Worm (Caenorhabditis elegans) whole organism, late embryonic: ENCODE measurements around the gene fahd-1.

Source experiments
- C08G9.2 ChIP-seq: sonication (generic microtip); optimal IDR thresholded peaks from 2 replicates; lab custom pipeline; 2016; ENCODE audit warnings: mild to moderate bottlenecking, missing genetic modification characterization, moderate library complexity, missing compliant biosample characterization
- ama-1 ChIP-seq: fragments of 150-350 bp; optimal IDR thresholded peaks from 2 replicates; lab custom pipeline; 2014
- ceh-18 ChIP-seq: sonication (generic microtip); optimal IDR thresholded peaks from 2 replicates; lab custom pipeline; 2016; ENCODE audit warnings: missing genetic modification characterization, missing compliant biosample characterization
- ceh-2 ChIP-seq: sonication (generic microtip); optimal IDR thresholded peaks from 2 replicates; lab custom pipeline; 2016; ENCODE audit warnings: missing genotype, missing genetic modification characterization, missing compliant biosample characterization
- ceh-31 ChIP-seq: sonication (generic microtip); optimal IDR thresholded peaks from 2 replicates; lab custom pipeline; 2016; ENCODE audit warnings: missing genetic modification characterization, missing compliant biosample characterization
- ceh-45 ChIP-seq: fragments of 200-800 bp; sonication (Bioruptor generic); IDR thresholded peaks from 2 replicates; pipeline ENCODE4 v1.3.6; 2022; ENCODE audit warnings: missing genetic modification reagents, missing genetic modification characterization, missing compliant biosample characterization
- ceh-6 ChIP-seq: fragments of 200-800 bp; sonication (Bioruptor generic); optimal IDR thresholded peaks from 2 replicates; lab custom pipeline; 2018; ENCODE audit warnings: mild to moderate bottlenecking, missing genetic modification characterization, missing compliant biosample characterization
- che-1 ChIP-seq: sonication (generic microtip); optimal IDR thresholded peaks from 2 replicates; lab custom pipeline; 2016; ENCODE audit warnings: mild to moderate bottlenecking, missing genetic modification characterization, missing compliant biosample characterization
- dmd-4 ChIP-seq: sonication (generic microtip); optimal IDR thresholded peaks from 2 replicates; lab custom pipeline; 2016; ENCODE audit warnings: borderline replicate concordance, missing genetic modification characterization, missing compliant biosample characterization
- dve-1 ChIP-seq: sonication (generic microtip); optimal IDR thresholded peaks from 2 replicates; lab custom pipeline; 2017; ENCODE audit warnings: antibody characterized with exemption, mild to moderate bottlenecking, missing genetic modification characterization, missing compliant biosample characterization
- fax-1 ChIP-seq: sonication (generic microtip); optimal IDR thresholded peaks from 2 replicates; lab custom pipeline; 2016; ENCODE audit warnings: missing genotype, missing genetic modification characterization, missing compliant biosample characterization
- fkh-6 ChIP-seq: sonication (generic microtip); optimal IDR thresholded peaks from 2 replicates; lab custom pipeline; 2016; ENCODE audit warnings: missing genetic modification characterization, missing compliant biosample characterization
- gmeb-2 ChIP-seq: sonication (generic microtip); optimal IDR thresholded peaks from 2 replicates; lab custom pipeline; 2016; ENCODE audit warnings: missing genetic modification characterization, inconsistent platforms, missing compliant biosample characterization
- hlh-30 ChIP-seq: sonication (generic microtip); optimal IDR thresholded peaks from 2 replicates; lab custom pipeline; 2017; ENCODE audit warnings: antibody characterized with exemption, missing genetic modification characterization, missing compliant biosample characterization; ENCODE audit not compliant: insufficient read depth
- lim-6 ChIP-seq: sonication (generic microtip); optimal IDR thresholded peaks from 2 replicates; lab custom pipeline; 2016; ENCODE audit warnings: missing genetic modification characterization, missing compliant biosample characterization
- madf-2 ChIP-seq: sonication (generic microtip); optimal IDR thresholded peaks from 2 replicates; lab custom pipeline; 2017; ENCODE audit warnings: missing genetic modification characterization, missing compliant biosample characterization
- mec-3 ChIP-seq: sonication (generic microtip); optimal IDR thresholded peaks from 2 replicates; lab custom pipeline; 2016; ENCODE audit warnings: borderline replicate concordance, missing genetic modification characterization, missing compliant biosample characterization
- nfya-1 ChIP-seq: sonication (generic microtip); optimal IDR thresholded peaks from 2 replicates; lab custom pipeline; 2017; ENCODE audit warnings: missing genetic modification characterization, mild to moderate bottlenecking, missing compliant biosample characterization, antibody characterized with exemption, moderate library complexity
- nhr-232 ChIP-seq: sonication (generic microtip); optimal IDR thresholded peaks from 2 replicates; lab custom pipeline; 2016; ENCODE audit warnings: missing genetic modification characterization, missing compliant biosample characterization
- pat-9 ChIP-seq: fragments of 200-800 bp; sonication (Bioruptor generic); optimal IDR thresholded peaks from 2 replicates; lab custom pipeline; 2018; ENCODE audit warnings: mild to moderate bottlenecking, missing genetic modification characterization, moderate library complexity, missing compliant biosample characterization
- pax-1 ChIP-seq: fragments of 150-350 bp; optimal IDR thresholded peaks from 2 replicates; lab custom pipeline; 2014; ENCODE audit warnings: missing biosample characterization, missing genetic modification characterization
- pha-2 ChIP-seq: sonication (generic microtip); optimal IDR thresholded peaks from 2 replicates; lab custom pipeline; 2017; ENCODE audit warnings: mild to moderate bottlenecking, missing genetic modification characterization, missing compliant biosample characterization
- pha-4 ChIP-seq: fragments of 150-350 bp; optimal IDR thresholded peaks from 2 replicates; lab custom pipeline; 2018; ENCODE audit warnings: missing biosample characterization, missing genetic modification reagents, missing genetic modification characterization
- pqm-1 ChIP-seq: sonication (generic microtip); optimal IDR thresholded peaks from 2 replicates; lab custom pipeline; 2016; ENCODE audit warnings: missing genetic modification characterization, missing compliant biosample characterization
- sdc-2 ChIP-seq: sonication (generic microtip); optimal IDR thresholded peaks from 2 replicates; lab custom pipeline; 2016; ENCODE audit warnings: missing genotype, missing genetic modification characterization, missing compliant biosample characterization
- sox-4 ChIP-seq: sonication (generic microtip); optimal IDR thresholded peaks from 2 replicates; lab custom pipeline; 2017; ENCODE audit warnings: mild to moderate bottlenecking, missing genetic modification characterization, inconsistent platforms, missing compliant biosample characterization
- tbx-2 ChIP-seq: sonication (generic microtip); optimal IDR thresholded peaks from 2 replicates; lab custom pipeline; 2016; ENCODE audit warnings: missing genetic modification characterization, missing compliant biosample characterization
- ttx-3 ChIP-seq: sonication (generic microtip); optimal IDR thresholded peaks from 2 replicates; lab custom pipeline; 2016; ENCODE audit warnings: missing genetic modification reagents, missing genetic modification characterization, missing compliant biosample characterization
- unc-86 ChIP-seq: sonication (generic microtip); optimal IDR thresholded peaks from 2 replicates; lab custom pipeline; 2016; ENCODE audit warnings: missing genetic modification characterization, missing compliant biosample characterization
- zip-5 ChIP-seq: sonication (generic microtip); optimal IDR thresholded peaks from 2 replicates; lab custom pipeline; 2016; ENCODE audit warnings: missing genetic modification characterization, missing compliant biosample characterization

The fahd-1 gene

DNA sequence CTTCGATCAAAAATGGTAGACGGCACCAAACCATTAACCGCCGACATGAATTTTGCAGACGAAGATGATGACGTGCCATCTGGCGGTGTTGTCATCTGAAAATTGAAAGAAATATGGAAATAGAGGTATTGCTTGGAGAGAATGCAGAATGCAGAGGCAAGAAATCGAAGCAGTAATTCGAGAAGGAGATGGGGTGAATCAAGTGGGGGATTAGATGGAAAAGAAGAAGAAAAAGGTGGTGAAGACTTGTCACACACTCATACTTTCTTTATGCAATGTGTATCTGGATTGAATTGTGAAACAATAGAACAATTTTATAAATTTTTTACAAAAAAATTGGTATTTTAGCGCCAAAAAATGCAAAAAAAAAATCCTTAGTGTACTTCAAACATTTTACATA lies 32.8 kb downstream of the fahd-1 start, which contains the start of gene tag-250:
Gene tag-250 (minus strand): TSS at position 101 of the 400 bp plus-strand sequence.
- TF ChIP-seq nhr-232 (tag; lab: Kevin White, UChicago) = no peak
- TF ChIP-seq madf-2 (tag; lab: Kevin White, UChicago) = no peak
- no peak for TF ChIP-seq ceh-6 (GFP tag; lab: Kevin White, UChicago)
- TF ChIP-seq C08G9.2 (tag; lab: Kevin White, UChicago) = no peak
- TF ChIP-seq ceh-45 (GFP tag; lab: Robert Waterston, UW) = no peak
- TF ChIP-seq hlh-30 = no peak
- TF ChIP-seq pha-2 = no peak
- no peak for TF ChIP-seq ttx-3 (tag; lab: Kevin White, UChicago)
- TF ChIP-seq dve-1 (tag; lab: Kevin White, UChicago) = no peak
- TF ChIP-seq pha-4 (tag; lab: Kevin White, UChicago) = no peak
- TF ChIP-seq pqm-1 (tag; lab: Kevin White, UChicago) = no peak
- TF ChIP-seq unc-86 = no peak

DNA sequence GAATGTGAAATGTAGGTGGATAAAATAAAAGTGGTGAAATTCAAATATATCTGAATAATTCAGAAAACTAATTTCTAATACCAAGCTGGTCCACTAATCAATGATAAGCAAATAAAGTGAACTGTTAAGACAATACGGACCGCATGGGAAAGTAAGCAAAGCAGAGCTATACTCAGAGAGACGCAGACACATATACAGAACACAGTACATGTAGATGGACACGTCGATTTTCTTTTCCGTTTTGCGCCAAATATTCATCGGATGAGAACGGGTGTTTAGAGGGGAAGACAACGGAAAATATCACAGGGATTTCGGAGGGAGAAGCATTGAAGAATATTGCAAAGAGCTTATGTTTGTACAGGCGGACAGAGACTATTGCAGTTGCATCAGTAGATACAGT lies 33.9 kb downstream of the fahd-1 start:
- TF ChIP-seq ceh-2 (tag; lab: Kevin White, UChicago) (peak; percentile 11), tbx-2 (tag; lab: Kevin White, UChicago) (no peak), zip-5 (tag; lab: Kevin White, UChicago) (no peak)

DNA sequence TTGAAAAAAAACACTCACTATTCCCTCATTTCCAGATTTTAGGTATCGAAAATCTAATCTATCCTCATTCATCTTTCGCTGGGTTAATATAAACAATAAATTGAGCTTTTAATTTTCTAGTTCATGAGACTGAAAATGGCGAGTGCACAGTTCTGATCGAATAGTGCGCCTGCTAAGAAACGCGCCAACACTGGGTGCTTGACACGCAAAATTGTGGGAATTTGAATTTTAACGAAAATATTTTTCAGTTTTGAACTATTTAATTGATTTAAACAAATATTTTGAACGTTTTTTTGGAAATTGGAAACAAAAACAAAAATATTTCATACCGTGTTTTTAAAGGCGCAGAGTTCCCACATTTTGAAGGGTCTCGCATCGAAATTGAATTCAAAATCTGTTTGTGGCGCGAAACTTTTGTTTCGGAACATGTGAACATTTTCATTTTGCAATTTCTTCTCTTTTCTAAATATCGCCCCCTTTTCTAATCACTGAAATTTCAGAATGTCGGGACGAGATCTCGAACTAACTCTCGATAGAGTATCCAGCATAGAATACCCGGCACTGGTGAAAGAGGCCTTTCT lies 36.6 kb downstream of the fahd-1 start, which contains the start of the genes C29E4.13 and npp-15:
Gene C29E4.13 (minus strand): TSS at position 169 of the 581 bp plus-strand sequence.
Gene npp-15 (plus strand): TSS at position 495 of the 581 bp plus-strand sequence.
- TF ChIP-seq unc-86 (no peak), hlh-30 (no peak), ceh-18 (tag; lab: Kevin White, UChicago) (no peak), nfya-1 (tag; lab: Kevin White, UChicago) (peak; percentile 20)

DNA sequence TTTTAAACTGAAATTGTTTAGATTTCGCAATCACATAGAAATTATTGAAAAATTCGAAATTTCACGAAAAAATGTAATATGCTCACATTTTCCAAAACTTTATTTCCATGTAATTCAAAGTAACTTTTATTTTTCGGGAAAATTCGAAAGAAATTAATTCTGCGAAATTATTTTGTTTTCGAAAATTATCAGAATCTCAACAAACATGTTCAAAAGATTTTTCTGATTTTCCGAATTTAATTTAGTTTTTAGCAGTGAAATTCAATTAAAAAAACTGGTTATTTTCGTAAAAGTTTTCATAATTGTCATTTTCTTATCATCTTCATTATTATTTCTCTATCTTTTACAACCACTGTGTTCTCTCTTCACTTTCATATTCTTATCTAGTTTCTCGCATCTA lies 41.2 kb downstream of the fahd-1 start, which contains the start of gene ran-2:
Gene ran-2 (plus strand): TSS at position 301 of the 400 bp plus-strand sequence.
- TF ChIP-seq tbx-2 (tag; lab: Kevin White, UChicago) = no peak
- TF ChIP-seq nhr-232 (tag; lab: Kevin White, UChicago) = no peak

DNA sequence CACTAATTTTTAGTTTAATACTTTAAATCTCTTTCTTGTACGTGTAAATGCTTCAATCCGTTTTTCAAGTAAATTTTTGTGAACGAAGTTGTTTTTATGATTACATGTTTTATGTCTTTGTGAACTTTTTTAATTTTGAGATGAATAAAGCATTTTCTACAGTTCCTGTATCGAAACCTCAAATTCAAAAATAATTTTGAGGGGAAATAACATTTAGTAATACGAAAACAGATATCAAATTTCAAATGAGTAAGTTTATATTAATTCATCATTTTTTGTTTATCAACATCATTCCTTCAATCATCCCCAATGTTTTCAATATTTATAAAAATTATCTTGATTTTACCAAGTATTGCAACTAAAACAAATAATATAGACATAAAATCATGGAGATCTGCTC lies 45.5 kb downstream of the fahd-1 start, which contains the start of gene C29E4.10:
Gene C29E4.10 (plus strand): TSS at position 301 of the 400 bp plus-strand sequence.
- TF ChIP-seq sdc-2 (tag; lab: Kevin White, UChicago) (no peak), ttx-3 (tag; lab: Kevin White, UChicago) (no peak), hlh-30 (no peak), ama-1 (no peak), sox-4 (tag; lab: Kevin White, UChicago) (no peak), nfya-1 (tag; lab: Kevin White, UChicago) (no peak), fax-1 (tag; lab: Kevin White, UChicago) (no peak), ceh-31 (tag; lab: Kevin White, UChicago) (no peak), dmd-4 (tag; lab: Kevin White, UChicago) (no peak), mec-3 (tag; lab: Kevin White, UChicago) (no peak), che-1 (tag; lab: Kevin White, UChicago) (no peak), pax-1 (no peak), pat-9 (tag; lab: Kevin White, UChicago) (no peak), gmeb-2 (tag; lab: Kevin White, UChicago) (no peak)
- TF ChIP-seq, all 69 proteins: peak for 0

DNA sequence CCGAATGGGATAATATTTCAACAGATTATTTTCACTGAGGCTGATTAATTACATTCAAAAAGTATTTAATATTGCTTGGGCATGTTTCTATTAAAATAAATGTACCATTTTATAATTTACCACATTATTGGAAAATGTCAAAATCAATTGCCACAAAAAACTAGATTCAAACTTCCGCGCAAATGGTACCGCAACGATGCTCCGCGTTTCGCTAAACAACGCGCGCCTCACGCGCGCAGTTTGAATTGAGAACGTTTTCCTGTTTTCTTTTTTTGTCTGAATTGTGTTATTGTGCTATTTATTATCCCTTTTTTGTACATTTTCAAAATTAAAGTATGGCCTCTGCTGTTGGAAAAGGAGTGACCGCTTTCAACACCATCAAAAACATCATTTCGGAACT lies 48.8 kb downstream of the fahd-1 start, which contains the start of gene C29E4.12:
Gene C29E4.12 (plus strand): TSS at position 333 of the 400 bp plus-strand sequence.
- TF ChIP-seq fkh-6 (tag; lab: Kevin White, UChicago) (no peak), nfya-1 (tag; lab: Kevin White, UChicago) (peak; percentile 56), pat-9 (tag; lab: Kevin White, UChicago) (no peak), lim-6 (tag; lab: Kevin White, UChicago) (no peak)
